Worm (Caenorhabditis elegans): ENCODE data around the gene jip-1.

DNA sequence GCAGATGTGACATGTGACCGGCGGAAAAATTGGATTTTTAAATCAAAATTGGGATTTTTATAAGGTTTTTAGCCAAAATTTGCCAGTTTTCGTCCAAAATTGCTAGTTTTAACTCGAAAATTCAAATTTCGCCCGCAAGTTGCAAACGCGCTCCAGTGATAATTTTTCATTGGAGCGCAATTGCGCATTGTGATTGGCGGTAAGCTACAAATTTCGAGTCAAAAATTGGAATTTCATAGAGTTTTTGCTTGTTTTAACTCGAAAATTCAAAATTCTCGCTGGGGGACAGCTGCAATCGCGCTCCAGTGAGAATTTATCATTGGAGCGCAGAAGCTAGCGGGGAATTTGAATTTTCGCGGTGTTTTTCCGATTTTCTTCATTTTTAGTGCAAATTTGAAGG lies 42.5 kb downstream of the jip-1 start:
- TF ChIP-seq nhr-76 (tag; optimal IDR thresholded peaks at IDR 0.05): no peak
- no peak for TF ChIP-seq ama-1 (optimal IDR thresholded peaks at IDR 0.05)
- no peak for TF ChIP-seq pqm-1 (tag; optimal IDR thresholded peaks at IDR 0.05)
- TF ChIP-seq tbx-2 (tag; optimal IDR thresholded peaks at IDR 0.05): no peak
- no peak for TF ChIP-seq nhr-28 (tag; optimal IDR thresholded peaks at IDR 0.05)
- no peak for TF ChIP-seq ztf-11 (tag; optimal IDR thresholded peaks at IDR 0.05)
- no peak for TF ChIP-seq ceh-9 (tag; optimal IDR thresholded peaks at IDR 0.05)
- TF ChIP-seq unc-39 (tag; optimal IDR thresholded peaks at IDR 0.05): no peak
- TF ChIP-seq aly-2 (tag; optimal IDR thresholded peaks at IDR 0.05): no peak
- TF ChIP-seq unc-62 (GFP tag; optimal IDR thresholded peaks at IDR 0.05): no peak
- no peak for TF ChIP-seq mdl-1 (tag; optimal IDR thresholded peaks at IDR 0.05)
